Worm (Caenorhabditis elegans) whole organism, L3 larva: ENCODE measurements around the gene srab-25.
"Not testable (repeated sequence)": the region's sequence is repeated elsewhere in the genome, so short reads cannot be mapped to it uniquely, and the experiment has no call there.

Source experiments
- R02D3.7 ChIP-seq: fragments of 150-350 bp; optimal IDR thresholded peaks from 2 replicates; lab custom pipeline; 2014; ENCODE audit warnings: missing biosample characterization, missing genetic modification characterization
- aly-2 ChIP-seq: fragments of 150-350 bp; optimal IDR thresholded peaks from 2 replicates; lab custom pipeline; 2014; ENCODE audit warnings: missing biosample characterization, missing genetic modification characterization
- ama-1 ChIP-seq: fragments of 150-350 bp; optimal IDR thresholded peaks from 2 replicates; lab custom pipeline; 2018
- ceh-16 ChIP-seq: sonication (generic microtip); optimal IDR thresholded peaks from 2 replicates; lab custom pipeline; 2017; ENCODE audit warnings: missing biosample characterization, missing genetic modification characterization
- ceh-28 ChIP-seq: fragments of 150-350 bp; optimal IDR thresholded peaks from 2 replicates; lab custom pipeline; 2014; ENCODE audit warnings: missing biosample characterization, missing genetic modification reagents, missing genetic modification characterization
- ceh-82 ChIP-seq: fragments of 150-350 bp; optimal IDR thresholded peaks from 2 replicates; lab custom pipeline; 2014; ENCODE audit warnings: missing biosample characterization, missing genetic modification characterization
- ceh-9 ChIP-seq: sonication (generic microtip); optimal IDR thresholded peaks from 2 replicates; lab custom pipeline; 2018; ENCODE audit warnings: missing biosample characterization, missing genetic modification characterization
- daf-12 ChIP-seq: fragments of 150-350 bp; optimal IDR thresholded peaks from 2 replicates; lab custom pipeline; 2014; ENCODE audit warnings: missing biosample characterization, missing genetic modification reagents, missing genetic modification characterization
- egl-27 ChIP-seq: sonication (generic microtip); optimal IDR thresholded peaks from 4 replicates; lab custom pipeline; 2017; ENCODE audit warnings: missing biosample characterization, missing genetic modification reagents, missing genetic modification characterization
- elt-1 ChIP-seq: fragments of 150-350 bp; optimal IDR thresholded peaks from 2 replicates; lab custom pipeline; 2014; ENCODE audit warnings: missing biosample characterization, missing genetic modification characterization
- elt-2 ChIP-seq: sonication (generic microtip); optimal IDR thresholded peaks from 2 replicates; lab custom pipeline; 2016; ENCODE audit warnings: missing genetic modification reagents, mild to moderate bottlenecking, missing genetic modification characterization, missing compliant biosample characterization
- elt-3 ChIP-seq, 3 experiments: fragments of 150-350 bp in 1 of 3; sonication (generic microtip) in 2 of 3; optimal IDR thresholded peaks; 2 replicates in 2 of 3; 4 replicates in 1 of 3; lab custom pipeline; 2014 to 2017; ENCODE audit warnings: missing biosample characterization in 3 of 3, missing genetic modification characterization in 3 of 3
- fkh-10 ChIP-seq: sonication (generic microtip); optimal IDR thresholded peaks from 2 replicates; lab custom pipeline; 2017; ENCODE audit warnings: missing biosample characterization, missing genetic modification reagents, missing genetic modification characterization
- fos-1 ChIP-seq: fragments of 150-350 bp; optimal IDR thresholded peaks from 2 replicates; lab custom pipeline; 2014; ENCODE audit warnings: missing biosample characterization, missing genetic modification characterization
- hmg-11 ChIP-seq: sonication (generic microtip); optimal IDR thresholded peaks from 2 replicates; lab custom pipeline; 2016; ENCODE audit warnings: missing genetic modification characterization, missing compliant biosample characterization
- jun-1 ChIP-seq: fragments of 150-350 bp; optimal IDR thresholded peaks from 2 replicates; lab custom pipeline; 2014; ENCODE audit warnings: missing biosample characterization, missing genetic modification reagents, missing genetic modification characterization
- lin-15B ChIP-seq: fragments of 150-350 bp; optimal IDR thresholded peaks from 2 replicates; lab custom pipeline; 2014; ENCODE audit warnings: missing biosample characterization, missing genetic modification characterization
- lin-39 ChIP-seq: fragments of 150-350 bp; optimal IDR thresholded peaks from 2 replicates; lab custom pipeline; 2018; ENCODE audit warnings: missing biosample characterization, missing genetic modification reagents, missing genetic modification characterization
- lsy-12 ChIP-seq: sonication (generic microtip); optimal IDR thresholded peaks from 2 replicates; lab custom pipeline; 2016; ENCODE audit warnings: mild to moderate bottlenecking, missing genetic modification characterization, missing compliant biosample characterization
- mdl-1 ChIP-seq: fragments of 150-350 bp; optimal IDR thresholded peaks from 2 replicates; lab custom pipeline; 2014; ENCODE audit warnings: missing biosample characterization, missing genetic modification characterization
- nfya-1 ChIP-seq: sonication (generic microtip); optimal IDR thresholded peaks from 2 replicates; lab custom pipeline; 2017; ENCODE audit warnings: missing genetic modification characterization, mild to moderate bottlenecking, missing compliant biosample characterization, antibody characterized with exemption, moderate library complexity; ENCODE audit not compliant: insufficient read depth
- nhr-12 ChIP-seq: fragments of 150-350 bp; optimal IDR thresholded peaks from 2 replicates; lab custom pipeline; 2014; ENCODE audit warnings: missing biosample characterization, missing genetic modification characterization
- nhr-23 ChIP-seq: fragments of 150-350 bp; optimal IDR thresholded peaks from 2 replicates; lab custom pipeline; 2014; ENCODE audit warnings: missing biosample characterization, missing genetic modification reagents, missing genetic modification characterization
- nhr-237 ChIP-seq: fragments of 150-350 bp; optimal IDR thresholded peaks from 2 replicates; lab custom pipeline; 2014; ENCODE audit warnings: missing biosample characterization, missing genetic modification characterization
- nhr-43 ChIP-seq: sonication (generic microtip); optimal IDR thresholded peaks from 2 replicates; lab custom pipeline; 2016; ENCODE audit warnings: mild to moderate bottlenecking, missing genetic modification characterization, missing compliant biosample characterization; ENCODE audit not compliant: poor library complexity, severe bottlenecking
- nhr-67 ChIP-seq: fragments of 150-350 bp; optimal IDR thresholded peaks from 2 replicates; lab custom pipeline; 2014; ENCODE audit warnings: missing biosample characterization, missing genetic modification characterization
- nhr-77 ChIP-seq: fragments of 150-350 bp; optimal IDR thresholded peaks from 2 replicates; lab custom pipeline; 2014; ENCODE audit warnings: missing biosample characterization, missing genetic modification characterization
- sea-2 ChIP-seq: fragments of 150-350 bp; sonication (generic microtip); optimal IDR thresholded peaks from 4 replicates; lab custom pipeline; 2014; ENCODE audit warnings: missing biosample characterization, missing genetic modification reagents, missing genetic modification characterization
- skn-1 ChIP-seq: fragments of 150-350 bp; optimal IDR thresholded peaks from 2 replicates; lab custom pipeline; 2014; ENCODE audit warnings: missing biosample characterization, missing genetic modification characterization
- snpc-4 ChIP-seq: fragments of 150-350 bp; optimal IDR thresholded peaks from 2 replicates; lab custom pipeline; 2014; ENCODE audit warnings: missing biosample characterization, missing genetic modification characterization
- tbx-2 ChIP-seq: sonication (generic microtip); optimal IDR thresholded peaks from 2 replicates; lab custom pipeline; 2016; ENCODE audit warnings: mild to moderate bottlenecking, missing genetic modification characterization, missing compliant biosample characterization
- unc-39 ChIP-seq: sonication (generic microtip); optimal IDR thresholded peaks from 4 replicates; lab custom pipeline; 2017; ENCODE audit warnings: missing biosample characterization, missing genetic modification characterization
- unc-62 ChIP-seq: fragments of 150-350 bp; sonication (generic microtip); optimal IDR thresholded peaks from 4 replicates; lab custom pipeline; 2014; ENCODE audit warnings: missing biosample characterization, missing genetic modification reagents, missing genetic modification characterization
- ztf-11 ChIP-seq: fragments of 150-350 bp; optimal IDR thresholded peaks from 2 replicates; lab custom pipeline; 2014; ENCODE audit warnings: missing biosample characterization, missing genetic modification characterization
- ztf-4 ChIP-seq: fragments of 150-350 bp; optimal IDR thresholded peaks from 2 replicates; lab custom pipeline; 2014; ENCODE audit warnings: missing biosample characterization, missing genetic modification characterization

Gene srab-25

ce11 chrV:1708441-1708840 lies 32.5 kb downstream of the srab-25 start, which contains the start of gene srw-99:
Gene srw-99 (plus strand): TSS chrV:1708741.
- TF ChIP-seq R02D3.7 (tag; lab: Kevin White, UChicago) (no peak), jun-1 (tag; lab: Kevin White, UChicago) (no peak), ceh-28 (tag; lab: Kevin White, UChicago) (no peak), hmg-11 (tag; lab: Kevin White, UChicago) (no peak), unc-39 (tag; lab: Kevin White, UChicago) (no peak), nhr-237 (tag; lab: Kevin White, UChicago) (no peak)
- TF ChIP-seq, all 47 proteins: peak for 0

ce11 chrV:1701584-1702101 lies 39.3 kb downstream of the srab-25 start, which contains the start of gene srw-90:
Gene srw-90 (plus strand): TSS chrV:1702051.
- TF ChIP-seq elt-2 (no peak), unc-62 (GFP tag; lab: Kevin White, UChicago) (no peak), lsy-12 (tag; lab: Kevin White, UChicago) (no peak), ceh-16 (tag; lab: Kevin White, UChicago) (no peak), lin-39 (tag; lab: Kevin White, UChicago) (no peak), ztf-4 (no peak), jun-1 (tag; lab: Kevin White, UChicago) (no peak), nhr-77 (tag; lab: Kevin White, UChicago) (no peak)

- TF ChIP-seq tbx-2 (tag; lab: Kevin White, UChicago), result no peak
- no peak for TF ChIP-seq fos-1 (tag; lab: Kevin White, UChicago)
- no peak for TF ChIP-seq nhr-12 (tag; lab: Kevin White, UChicago)
- no peak for TF ChIP-seq snpc-4
- no peak for TF ChIP-seq lin-39 (tag; lab: Kevin White, UChicago)
- TF ChIP-seq nfya-1 (tag; lab: Kevin White, UChicago), result no peak
- no peak for TF ChIP-seq elt-1 (tag; lab: Kevin White, UChicago)
- TF ChIP-seq ceh-82 (tag; lab: Kevin White, UChicago), result no peak
- TF ChIP-seq elt-3 (tag; optimal IDR thresholded peaks at IDR 0.05; lab: Kevin White, UChicago), result no peak
- no peak for TF ChIP-seq mdl-1 (tag; lab: Kevin White, UChicago)
- no peak for TF ChIP-seq sea-2
- TF ChIP-seq nhr-23 (tag; lab: Kevin White, UChicago), result no peak
- TF ChIP-seq nhr-77 (tag; lab: Kevin White, UChicago), result no peak
- no peak for TF ChIP-seq fkh-10
- TF ChIP-seq nhr-43, result no peak
- TF ChIP-seq ama-1 (lab: Kevin White, UChicago), result no peak
- no peak for TF ChIP-seq jun-1 (tag; lab: Kevin White, UChicago)
Measured at ce11 chrV:1699228-1699795, 41.7 kb downstream of the srab-25 start.

ce11 chrV:1698400-1698799 lies 42.6 kb downstream of the srab-25 start:
- TF ChIP-seq tbx-2 (tag; lab: Kevin White, UChicago), result no peak
- TF ChIP-seq skn-1 (tag; lab: Kevin White, UChicago), result no peak
- TF ChIP-seq nhr-67 (tag; lab: Kevin White, UChicago), result no peak
- no peak for TF ChIP-seq elt-1 (tag; lab: Kevin White, UChicago)
- no peak for TF ChIP-seq aly-2 (tag; lab: Kevin White, UChicago)
- TF ChIP-seq ceh-9 (tag; lab: Kevin White, UChicago), result no peak
- TF ChIP-seq nhr-43, result no peak
- no peak for TF ChIP-seq lin-39 (tag; lab: Kevin White, UChicago)
- TF ChIP-seq nhr-23 (tag; lab: Kevin White, UChicago), result no peak
- no peak for TF ChIP-seq ztf-4
- TF ChIP-seq daf-12 (tag; lab: Kevin White, UChicago), result no peak

ce11 chrV:1693876-1694275 lies 47.1 kb downstream of the srab-25 start, which contains the start of gene Y46H3C.7:
Gene Y46H3C.7 (minus strand): TSS chrV:1694022.
- not testable (repeated sequence) for TF ChIP-seq egl-27, ztf-11, lin-15B (tag; lab: Kevin White, UChicago)
